Worm (Caenorhabditis elegans) whole organism, young adult: ENCODE measurements around the gene T10B5.3.

ENCODE experiments used
- B0019.2 ChIP-seq: fragments of 200-800 bp; sonication (Bioruptor generic); conservative IDR thresholded peaks from 2 replicates; pipeline ENCODE4 v1.3.6; 2022; ENCODE audit warnings: missing genetic modification reagents, missing genetic modification characterization, missing compliant biosample characterization
- B0035.1 ChIP-seq: sonication (generic microtip); optimal IDR thresholded peaks from 2 replicates; lab custom pipeline; 2016; ENCODE audit warnings: missing genetic modification characterization, mild to moderate bottlenecking, missing compliant biosample characterization, missing genotype, missing genetic modification reagents
- B0261.1 ChIP-seq: sonication (generic microtip); optimal IDR thresholded peaks from 2 replicates; lab custom pipeline; 2016; ENCODE audit warnings: mild to moderate bottlenecking, missing genetic modification characterization, moderate library complexity, missing compliant biosample characterization
- F37B4.10 ChIP-seq: fragments of 200-800 bp; sonication (Bioruptor generic); IDR thresholded peaks from 2 replicates; pipeline ENCODE4 v1.3.6; 2022; ENCODE audit warnings: missing genetic modification characterization, missing compliant biosample characterization
- F49E8.2 ChIP-seq: sonication (generic microtip); optimal IDR thresholded peaks from 3 replicates; lab custom pipeline; 2017; ENCODE audit warnings: missing genetic modification characterization, mild to moderate bottlenecking, missing compliant biosample characterization, antibody characterized with exemption, moderate library complexity; ENCODE audit not compliant: insufficient read depth
- K11D2.4 ChIP-seq: fragments of 200-800 bp; sonication (Bioruptor generic); IDR thresholded peaks from 2 replicates; pipeline ENCODE4 v1.3.6; 2022; ENCODE audit warnings: missing genetic modification reagents, missing genetic modification characterization, missing compliant biosample characterization
- K12H6.12 ChIP-seq: fragments of 200-800 bp; sonication (Bioruptor generic); optimal IDR thresholded peaks from 2 replicates; lab custom pipeline; 2018; ENCODE audit warnings: mild to moderate bottlenecking, missing genetic modification characterization, missing compliant biosample characterization
- T07F8.4 ChIP-seq: sonication (generic microtip); optimal IDR thresholded peaks from 2 replicates; lab custom pipeline; 2016; ENCODE audit warnings: mild to moderate bottlenecking, missing genetic modification characterization, moderate library complexity, missing compliant biosample characterization
- Y53F4B.3 ChIP-seq: fragments of 200-800 bp; sonication (Bioruptor generic); IDR thresholded peaks from 2 replicates; pipeline ENCODE4 v1.3.6; 2022; ENCODE audit warnings: missing genetic modification reagents, missing genetic modification characterization, missing compliant biosample characterization
- Y53G8AR.9 ChIP-seq: fragments of 200-800 bp; sonication (Bioruptor generic); conservative IDR thresholded peaks from 2 replicates; pipeline ENCODE4 v1.3.6; 2022; ENCODE audit warnings: missing genetic modification reagents, missing genetic modification characterization, missing compliant biosample characterization
- Y56A3A.18 ChIP-seq: fragments of 200-800 bp; sonication (Bioruptor generic); IDR thresholded peaks from 2 replicates; pipeline ENCODE4 v1.3.6; 2022; ENCODE audit warnings: missing genetic modification reagents, missing genetic modification characterization, missing compliant biosample characterization
- ama-1 ChIP-seq, 3 experiments: fragments of 150-350 bp in 1 of 3; sonication (generic microtip) in 2 of 3; optimal IDR thresholded peaks; 2 replicates each; lab custom pipeline; 2014 to 2018; ENCODE audit warnings: missing biosample characterization in 2 of 3, missing genetic modification characterization in 2 of 3, missing genetic modification reagents in 2 of 3
- aptf-3 ChIP-seq: fragments of 200-800 bp; sonication (Bioruptor generic); IDR thresholded peaks from 2 replicates; pipeline ENCODE4 v1.3.6; 2022; ENCODE audit warnings: missing genetic modification characterization, missing compliant biosample characterization
- athp-1 ChIP-seq: sonication (generic microtip); optimal IDR thresholded peaks from 2 replicates; lab custom pipeline; 2017; ENCODE audit warnings: mild to moderate bottlenecking, missing genetic modification characterization, missing compliant biosample characterization
- attf-3 ChIP-seq: fragments of 200-800 bp; sonication (Bioruptor generic); conservative IDR thresholded peaks from 2 replicates; pipeline ENCODE4 v1.3.6; 2022; ENCODE audit warnings: missing genetic modification reagents, missing genetic modification characterization, missing compliant biosample characterization
- attf-5 ChIP-seq: fragments of 200-800 bp; sonication (Bioruptor generic); optimal IDR thresholded peaks from 2 replicates; lab custom pipeline; 2018; ENCODE audit warnings: mild to moderate bottlenecking, missing genetic modification characterization, missing compliant biosample characterization
- cebp-1 ChIP-seq, 2 experiments: fragments of 200-800 bp in 1 of 2; sonication (Bioruptor generic) in 1 of 2; sonication (generic microtip) in 1 of 2; IDR thresholded peaks in 1 of 2; optimal IDR thresholded peaks in 1 of 2; 2 replicates each; pipeline versions ENCODE4 v1.3.6 to Lab custom; 2017 to 2022; ENCODE audit warnings: missing compliant biosample characterization in 2 of 2, missing genetic modification characterization in 2 of 2, mild to moderate bottlenecking in 1 of 2, missing genetic modification reagents in 1 of 2, moderate library complexity in 1 of 2
- ceh-27 ChIP-seq: fragments of 200-800 bp; sonication (Bioruptor generic); optimal IDR thresholded peaks from 2 replicates; lab custom pipeline; 2018; ENCODE audit warnings: mild to moderate bottlenecking, missing genetic modification characterization, moderate library complexity, missing compliant biosample characterization
- ceh-91 ChIP-seq: fragments of 200-800 bp; sonication (Bioruptor generic); IDR thresholded peaks from 2 replicates; pipeline ENCODE4 v1.3.6; 2022; ENCODE audit warnings: missing genetic modification reagents, missing genetic modification characterization, missing compliant biosample characterization
- efl-1 ChIP-seq: fragments of 150-350 bp; optimal IDR thresholded peaks from 2 replicates; lab custom pipeline; 2014; ENCODE audit warnings: missing biosample characterization, missing genetic modification reagents, missing genetic modification characterization
- egl-44 ChIP-seq: fragments of 200-800 bp; sonication (Bioruptor generic); IDR thresholded peaks from 2 replicates; pipeline ENCODE4 v1.3.6; 2022; ENCODE audit warnings: missing genetic modification reagents, missing genetic modification characterization, missing compliant biosample characterization
- fkh-3 ChIP-seq: sonication (generic microtip); optimal IDR thresholded peaks from 2 replicates; lab custom pipeline; 2016; ENCODE audit warnings: mild to moderate bottlenecking, missing genetic modification characterization, missing compliant biosample characterization
- gei-17 ChIP-seq: fragments of 200-800 bp; sonication (Bioruptor generic); optimal IDR thresholded peaks from 2 replicates; lab custom pipeline; 2018; ENCODE audit warnings: mild to moderate bottlenecking, missing genetic modification characterization, missing compliant biosample characterization
- hlh-26 ChIP-seq: fragments of 200-800 bp; sonication (Bioruptor generic); conservative IDR thresholded peaks from 2 replicates; pipeline ENCODE4 v1.3.6; 2022; ENCODE audit warnings: missing genetic modification reagents, missing genetic modification characterization, missing compliant biosample characterization
- hmg-1.2 ChIP-seq: fragments of 200-800 bp; sonication (Bioruptor generic); IDR thresholded peaks from 2 replicates; pipeline ENCODE4 v1.3.6; 2022; ENCODE audit warnings: missing genetic modification reagents, missing genetic modification characterization, missing compliant biosample characterization
- hmg-20 ChIP-seq: fragments of 200-800 bp; sonication (Bioruptor generic); IDR thresholded peaks from 2 replicates; pipeline ENCODE4 v1.3.6; 2022; ENCODE audit warnings: missing genetic modification reagents, missing genetic modification characterization, missing compliant biosample characterization
- hrde-1 ChIP-seq: sonication (generic microtip); optimal IDR thresholded peaks from 2 replicates; lab custom pipeline; 2016; ENCODE audit warnings: missing genetic modification characterization, mild to moderate bottlenecking, missing compliant biosample characterization, moderate library complexity, missing genotype, missing genetic modification reagents, borderline replicate concordance
- hsf-1 ChIP-seq: fragments of 200-800 bp; sonication (Bioruptor generic); IDR thresholded peaks from 2 replicates; pipeline ENCODE4 v1.3.6; 2022; ENCODE audit warnings: missing genetic modification reagents, missing genetic modification characterization, missing compliant biosample characterization
- lag-1 ChIP-seq: fragments of 200-800 bp; sonication (Bioruptor generic); IDR thresholded peaks from 2 replicates; pipeline ENCODE4 v1.3.6; 2022; ENCODE audit warnings: missing genetic modification reagents, missing genetic modification characterization, missing compliant biosample characterization
- lsy-27 ChIP-seq: sonication (generic microtip); optimal IDR thresholded peaks from 2 replicates; lab custom pipeline; 2017; ENCODE audit warnings: missing genetic modification characterization, mild to moderate bottlenecking, missing compliant biosample characterization, antibody characterized with exemption, missing genotype, borderline replicate concordance; ENCODE audit not compliant: insufficient read depth
- madf-10 ChIP-seq: sonication (generic microtip); optimal IDR thresholded peaks from 2 replicates; lab custom pipeline; 2016; ENCODE audit warnings: mild to moderate bottlenecking, missing genetic modification characterization, missing compliant biosample characterization
- madf-6 ChIP-seq: fragments of 200-800 bp; sonication (Bioruptor generic); IDR thresholded peaks from 2 replicates; pipeline ENCODE4 v1.3.6; 2022; ENCODE audit warnings: missing genetic modification reagents, missing genetic modification characterization, missing compliant biosample characterization
- madf-8 ChIP-seq: fragments of 200-800 bp; sonication (Bioruptor generic); conservative IDR thresholded peaks from 2 replicates; pipeline ENCODE4 v1.3.6; 2022; ENCODE audit warnings: missing genetic modification reagents, missing genetic modification characterization, missing compliant biosample characterization
- mxl-1 ChIP-seq: sonication (generic microtip); optimal IDR thresholded peaks from 2 replicates; lab custom pipeline; 2016; ENCODE audit warnings: missing genetic modification characterization, missing compliant biosample characterization
- nfya-2 ChIP-seq: fragments of 200-800 bp; sonication (Bioruptor generic); IDR thresholded peaks from 2 replicates; pipeline ENCODE4 v1.3.6; 2022; ENCODE audit warnings: missing genetic modification reagents, missing genetic modification characterization, missing compliant biosample characterization
- nhr-80 ChIP-seq: sonication (generic microtip); optimal IDR thresholded peaks from 2 replicates; lab custom pipeline; 2016; ENCODE audit warnings: missing genetic modification characterization, missing compliant biosample characterization
- rcor-1 ChIP-seq: fragments of 200-800 bp; sonication (Bioruptor generic); IDR thresholded peaks from 2 replicates; pipeline ENCODE4 v1.3.6; 2022; ENCODE audit warnings: missing genetic modification reagents, missing genetic modification characterization, missing compliant biosample characterization
- snpc-1.3 ChIP-seq: sonication (generic microtip); optimal IDR thresholded peaks from 2 replicates; lab custom pipeline; 2017; ENCODE audit warnings: missing genetic modification characterization, mild to moderate bottlenecking, missing compliant biosample characterization, antibody characterized with exemption, moderate library complexity, missing genotype, missing genetic modification reagents; ENCODE audit not compliant: insufficient read depth
- sptf-2 ChIP-seq: fragments of 200-800 bp; sonication (Bioruptor generic); optimal IDR thresholded peaks from 2 replicates; lab custom pipeline; 2018; ENCODE audit warnings: mild to moderate bottlenecking, missing genetic modification characterization, missing compliant biosample characterization
- tbx-9 ChIP-seq: sonication (generic microtip); optimal IDR thresholded peaks from 2 replicates; lab custom pipeline; 2016; ENCODE audit warnings: borderline replicate concordance, missing genetic modification characterization, inconsistent platforms, missing compliant biosample characterization
- unc-130 ChIP-seq: sonication (generic microtip); optimal IDR thresholded peaks from 2 replicates; lab custom pipeline; 2016; ENCODE audit warnings: missing genetic modification reagents, missing genetic modification characterization, missing compliant biosample characterization
- xnd-1 ChIP-seq: sonication (generic microtip); optimal IDR thresholded peaks from 2 replicates; lab custom pipeline; 2016; ENCODE audit warnings: missing genotype, missing genetic modification reagents, missing genetic modification characterization, missing compliant biosample characterization
- zfh-2 ChIP-seq: fragments of 200-800 bp; sonication (Bioruptor generic); conservative IDR thresholded peaks from 2 replicates; pipeline ENCODE4 v1.3.6; 2022; ENCODE audit warnings: missing genetic modification reagents, missing genetic modification characterization, missing compliant biosample characterization
- zim-3 ChIP-seq: sonication (generic microtip); optimal IDR thresholded peaks from 2 replicates; lab custom pipeline; 2017; ENCODE audit warnings: mild to moderate bottlenecking, missing genetic modification characterization, moderate library complexity, missing compliant biosample characterization
- ztf-28 ChIP-seq: fragments of 200-800 bp; sonication (Bioruptor generic); IDR thresholded peaks from 2 replicates; pipeline ENCODE4 v1.3.6; 2022; ENCODE audit warnings: missing genetic modification reagents, missing genetic modification characterization, missing compliant biosample characterization
- ztf-6 ChIP-seq: fragments of 200-800 bp; sonication (Bioruptor generic); IDR thresholded peaks from 2 replicates; pipeline ENCODE4 v1.3.6; 2022; ENCODE audit warnings: missing genetic modification reagents, missing genetic modification characterization, missing compliant biosample characterization

Gene T10B5.3

DNA sequence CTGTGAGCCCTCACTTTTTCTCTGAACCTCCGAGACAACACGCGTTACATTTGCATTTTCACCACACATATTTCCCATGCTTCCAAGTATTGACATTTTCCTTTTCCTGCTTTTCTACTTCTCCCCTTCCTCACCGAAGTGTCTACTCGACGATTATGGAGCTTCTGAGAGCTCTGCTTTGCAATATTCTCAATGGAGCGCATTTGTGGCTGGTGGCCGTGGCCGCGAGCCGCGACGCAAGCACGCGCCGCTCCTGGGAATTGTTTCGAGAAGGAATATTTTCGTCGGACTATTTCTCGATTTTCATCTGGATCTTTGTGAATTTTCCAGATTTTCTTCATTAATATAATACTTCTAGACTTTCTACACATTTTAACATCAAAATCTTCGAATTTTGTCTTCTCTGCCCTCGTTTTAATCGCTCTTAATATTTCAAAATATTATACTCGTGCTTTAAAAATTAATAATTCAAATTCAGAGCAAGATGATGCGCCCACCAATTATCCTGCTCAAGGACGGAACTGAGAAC lies 2.2 kb upstream of the T10B5.3 start, which contains the start of the genes T10B5.4 and cct-7 (continued):
- TF ChIP-seq ama-1 (optimal IDR thresholded peaks at IDR 0.05; lab: Kevin White, UChicago) (no peak), ama-1 (GFP tag; optimal IDR thresholded peaks at IDR 0.05; lab: Kevin White, UChicago) (no peak), B0035.1 (peak; percentile 55), attf-3 (peak; percentile 69), nfya-2 (GFP tag; lab: Robert Waterston, UW) (no peak), efl-1 (GFP tag; lab: Kevin White, UChicago) (peak; percentile 53), attf-5 (GFP tag; lab: Kevin White, UChicago) (peak; percentile 98), ztf-6 (GFP tag; lab: Robert Waterston, UW) (0 out of 2 replicates have a peak, but pooled peaks have one; percentile 33), cebp-1 (GFP tag; IDR thresholded peaks at IDR 0.05; lab: Robert Waterston, UW) (0 out of 2 replicates have a peak, but pooled peaks have one; percentile 40), cebp-1 (tag; optimal IDR thresholded peaks at IDR 0.05; lab: Kevin White, UChicago) (peak; percentile 78), gei-17 (GFP tag; lab: Kevin White, UChicago) (no peak), zim-3 (tag; lab: Kevin White, UChicago) (no peak), K12H6.12 (tag; lab: Kevin White, UChicago) (peak; percentile 92), Y53F4B.3 (GFP tag; lab: Robert Waterston, UW) (no peak), K11D2.4 (GFP tag; lab: Robert Waterston, UW) (peak; percentile 75; the same call in 1 of the 2 replicates), mxl-1 (tag; lab: Kevin White, UChicago) (no peak), B0019.2 (peak; percentile 75), hsf-1 (peak; percentile 92), tbx-9 (tag; lab: Kevin White, UChicago) (no peak), hrde-1 (tag; lab: Kevin White, UChicago) (peak; percentile 26), B0261.1 (tag; lab: Kevin White, UChicago) (no peak), ceh-91 (GFP tag; lab: Robert Waterston, UW) (peak; percentile 68), fkh-3 (tag; lab: Kevin White, UChicago) (no peak), zfh-2 (GFP tag; lab: Robert Waterston, UW) (peak; percentile 93), rcor-1 (GFP tag; lab: Robert Waterston, UW) (peak; percentile 75), aptf-3 (GFP tag; lab: Robert Waterston, UW) (no peak), hmg-20 (GFP tag; lab: Robert Waterston, UW) (0 out of 2 replicates have a peak, but pooled peaks have one; percentile 23), Y53G8AR.9 (GFP tag; lab: Robert Waterston, UW) (peak; percentile 73; the same call in 1 of the 2 replicates), Y56A3A.18 (GFP tag; lab: Robert Waterston, UW) (no peak), madf-6 (peak; percentile 59), F49E8.2 (tag; lab: Kevin White, UChicago) (peak; percentile 73), lag-1 (GFP tag; lab: Robert Waterston, UW) (no peak), ceh-27 (GFP tag; lab: Kevin White, UChicago) (peak; percentile 97), unc-130 (GFP tag; lab: Kevin White, UChicago) (peak; percentile 80), athp-1 (tag; lab: Kevin White, UChicago) (peak; percentile 90), egl-44 (GFP tag; lab: Robert Waterston, UW) (peak; percentile 68; the same call in 1 of the 2 replicates), sptf-2 (GFP tag; lab: Kevin White, UChicago) (peak; percentile 33), xnd-1 (tag; lab: Kevin White, UChicago) (no peak), hmg-1.2 (GFP tag; lab: Robert Waterston, UW) (peak; percentile 51; the same call in 1 of the 2 replicates), lsy-27 (tag; lab: Kevin White, UChicago) (peak; percentile 13), snpc-1.3 (tag; lab: Kevin White, UChicago) (no peak), ztf-28 (GFP tag; lab: Robert Waterston, UW) (peak; percentile 73; the same call in 1 of the 2 replicates), F37B4.10 (GFP tag; lab: Robert Waterston, UW) (0 out of 2 replicates have a peak, but pooled peaks have one; percentile 80), nhr-80 (peak; percentile 70), madf-10 (tag; lab: Kevin White, UChicago) (peak; percentile 59), madf-8 (GFP tag; lab: Robert Waterston, UW) (no peak), T07F8.4 (peak; percentile 0), hlh-26 (GFP tag; lab: Robert Waterston, UW) (no peak)
- TF ChIP-seq, all 124 proteins: peak for 72
